Fruit fly (Drosophila melanogaster): ENCODE results near the gene Taf1.

dm6 chr3R:6600942-6601341 lies 45.7 kb upstream of the Taf1 start, which contains the start of gene CG31482:
- TF ChIP-seq CG11294 (GFP tag; IDR thresholded peaks at IDR 0.05), result no peak
- TF ChIP-seq CG31627 (GFP tag; optimal IDR thresholded peaks at IDR 0.05), result no peak
- TF ChIP-seq CG6276 (GFP tag; optimal IDR thresholded peaks at IDR 0.05), result no peak
- no peak for TF ChIP-seq CG8319 (GFP tag; optimal IDR thresholded peaks at IDR 0.05)
- no peak for TF ChIP-seq CG6792 (GFP tag; optimal IDR thresholded peaks at IDR 0.05)
- TF ChIP-seq Gug (GFP tag; IDR thresholded peaks at IDR 0.05), result no peak
- TF ChIP-seq achi (GFP tag; optimal IDR thresholded peaks at IDR 0.05), result no peak
- no peak for TF ChIP-seq topi (GFP tag; optimal IDR thresholded peaks at IDR 0.05)

All from whole organism, prepupa.